Worm (Caenorhabditis elegans) whole organism, early embryonic: ENCODE results near the gene C09E8.1.

Experiments used
- B0310.2 ChIP-seq: sonication (generic microtip); optimal IDR thresholded peaks from 2 replicates; lab custom pipeline; 2016; ENCODE audit warnings: mild to moderate bottlenecking, missing genetic modification characterization, missing compliant biosample characterization
- F13C5.2 ChIP-seq: sonication (generic microtip); optimal IDR thresholded peaks from 2 replicates; lab custom pipeline; 2017; ENCODE audit warnings: mild to moderate bottlenecking, missing genetic modification characterization, inconsistent platforms, missing compliant biosample characterization
- aly-1 ChIP-seq: sonication (generic microtip); optimal IDR thresholded peaks from 2 replicates; lab custom pipeline; 2016; ENCODE audit warnings: missing genetic modification characterization, missing compliant biosample characterization
- ama-1 ChIP-seq: fragments of 150-350 bp; optimal IDR thresholded peaks from 2 replicates; lab custom pipeline; 2014
- ceh-13 ChIP-seq: fragments of 200-800 bp; sonication (Bioruptor generic); optimal IDR thresholded peaks from 2 replicates; lab custom pipeline; 2018; ENCODE audit warnings: mild to moderate bottlenecking, missing genetic modification characterization, missing compliant biosample characterization
- ceh-36 ChIP-seq: sonication (generic microtip); optimal IDR thresholded peaks from 2 replicates; lab custom pipeline; 2016; ENCODE audit warnings: missing genetic modification characterization, inconsistent platforms, missing compliant biosample characterization
- ets-7 ChIP-seq: sonication (generic microtip); optimal IDR thresholded peaks from 2 replicates; lab custom pipeline; 2016; ENCODE audit warnings: missing genotype, missing genetic modification characterization, missing compliant biosample characterization
- flt-1 ChIP-seq: fragments of 200-800 bp; sonication (Bioruptor generic); IDR thresholded peaks from 2 replicates; pipeline ENCODE4 v1.3.6; 2022; ENCODE audit warnings: missing genetic modification characterization, missing compliant biosample characterization
- hmbx-1 ChIP-seq: sonication (generic microtip); optimal IDR thresholded peaks from 2 replicates; lab custom pipeline; 2016; ENCODE audit warnings: mild to moderate bottlenecking, missing genetic modification characterization, missing compliant biosample characterization
- hmg-4 ChIP-seq: fragments of 200-800 bp; sonication (Bioruptor generic); optimal IDR thresholded peaks from 2 replicates; lab custom pipeline; 2018; ENCODE audit warnings: mild to moderate bottlenecking, missing genetic modification characterization, missing compliant biosample characterization
- hnd-1 ChIP-seq: sonication (generic microtip); optimal IDR thresholded peaks from 2 replicates; lab custom pipeline; 2016; ENCODE audit warnings: missing genetic modification characterization, missing compliant biosample characterization
- pes-1 ChIP-seq: fragments of 200-800 bp; sonication (Bioruptor generic); IDR thresholded peaks from 2 replicates; pipeline ENCODE4 v1.3.6; 2022; ENCODE audit warnings: missing genetic modification reagents, missing genetic modification characterization, missing compliant biosample characterization
- scrt-1 ChIP-seq: fragments of 200-800 bp; sonication (Bioruptor generic); IDR thresholded peaks from 2 replicates; pipeline ENCODE4 v1.3.6; 2022; ENCODE audit warnings: missing genetic modification characterization, missing compliant biosample characterization
- sea-1 ChIP-seq: fragments of 200-800 bp; sonication (Bioruptor generic); conservative IDR thresholded peaks from 2 replicates; pipeline ENCODE4 v1.3.6; 2022; ENCODE audit warnings: missing genetic modification characterization, missing compliant biosample characterization
- tbx-11 ChIP-seq: fragments of 200-800 bp; sonication (Bioruptor generic); IDR thresholded peaks from 2 replicates; pipeline ENCODE4 v1.3.6; 2022; ENCODE audit warnings: missing genetic modification characterization, missing compliant biosample characterization
- tbx-37 ChIP-seq: fragments of 200-800 bp; sonication (Bioruptor generic); conservative IDR thresholded peaks from 2 replicates; pipeline ENCODE4 v1.3.6; 2022; ENCODE audit warnings: missing genetic modification reagents, missing genetic modification characterization, missing compliant biosample characterization
- tra-4 ChIP-seq: sonication (generic microtip); optimal IDR thresholded peaks from 2 replicates; lab custom pipeline; 2017; ENCODE audit warnings: missing genetic modification characterization, missing compliant biosample characterization

Gene C09E8.1

ce11 chrII:556185-556584 is at the start of gene C09E8.1, which contains the start of gene C09E8.6:
Gene C09E8.1 (plus strand): TSS chrII:556485.
Gene C09E8.6 (plus strand): TSS chrII:556497.
- TF ChIP-seq sea-1 (GFP tag; lab: Robert Waterston, UW) (no peak), flt-1 (GFP tag; lab: Robert Waterston, UW) (no peak), hmbx-1 (tag; lab: Kevin White, UChicago) (no peak), B0310.2 (tag; lab: Kevin White, UChicago) (no peak), hmg-4 (no peak), tbx-37 (GFP tag; lab: Robert Waterston, UW) (no peak), aly-1 (tag; lab: Kevin White, UChicago) (no peak), hnd-1 (no peak), ceh-13 (GFP tag; lab: Kevin White, UChicago) (no peak)

ce11 chrII:508603-509002 is 47.7 kb upstream of the C09E8.1 start:
- no peak for TF ChIP-seq aly-1 (tag; lab: Kevin White, UChicago)
- TF ChIP-seq sea-1 (GFP tag; lab: Robert Waterston, UW) = no peak
- TF ChIP-seq pes-1 (GFP tag; lab: Robert Waterston, UW) = no peak
- no peak for TF ChIP-seq tbx-11
- TF ChIP-seq ets-7 (tag; lab: Kevin White, UChicago) = no peak
- no peak for TF ChIP-seq F13C5.2 (tag; lab: Kevin White, UChicago)
- TF ChIP-seq B0310.2 (tag; lab: Kevin White, UChicago) = no peak
- no peak for TF ChIP-seq tra-4 (tag; lab: Kevin White, UChicago)
- no peak for TF ChIP-seq ama-1 (lab: Kevin White, UChicago)
- no peak for TF ChIP-seq hmg-4
- no peak for TF ChIP-seq ceh-36 (tag; lab: Kevin White, UChicago)
- TF ChIP-seq hnd-1 = no peak
- TF ChIP-seq ceh-13 (GFP tag; lab: Kevin White, UChicago) = no peak

ce11 chrII:509230-509629 is 47.1 kb upstream of the C09E8.1 start, which contains the start of gene srh-105:
Gene srh-105 (minus strand): TSS chrII:509330.
- TF ChIP-seq tra-4 (tag; lab: Kevin White, UChicago) (no peak), F13C5.2 (tag; lab: Kevin White, UChicago) (no peak), ama-1 (lab: Kevin White, UChicago) (no peak), hnd-1 (no peak), aly-1 (tag; lab: Kevin White, UChicago) (no peak)

- TF ChIP-seq pes-1 (GFP tag; lab: Robert Waterston, UW) (no peak), hmbx-1 (tag; lab: Kevin White, UChicago) (no peak), F13C5.2 (tag; lab: Kevin White, UChicago) (no peak), tbx-11 (no peak), tra-4 (tag; lab: Kevin White, UChicago) (no peak), hnd-1 (no peak), tbx-37 (GFP tag; lab: Robert Waterston, UW) (no peak), scrt-1 (no peak), ets-7 (tag; lab: Kevin White, UChicago) (no peak), ceh-13 (GFP tag; lab: Kevin White, UChicago) (no peak)
These were observed 44.3 kb upstream of the C09E8.1 start for ce11 chrII:511968-512367.

- no peak for TF ChIP-seq B0310.2 (tag; lab: Kevin White, UChicago)
- no peak for TF ChIP-seq tbx-11
- no peak for TF ChIP-seq hmbx-1 (tag; lab: Kevin White, UChicago)
- TF ChIP-seq flt-1 (GFP tag; lab: Robert Waterston, UW) = no peak
- TF ChIP-seq hmg-4 = no peak
- TF ChIP-seq scrt-1 = no peak
- TF ChIP-seq ceh-36 (tag; lab: Kevin White, UChicago) = no peak
These were observed 43.7 kb upstream of the C09E8.1 start for ce11 chrII:512630-513029.

ce11 chrII:515765-516164 is 40.5 kb upstream of the C09E8.1 start, which contains the start of gene mab-9:
Gene mab-9 (plus strand): TSS chrII:516024.
- TF ChIP-seq tbx-11 = no peak
- no peak for TF ChIP-seq B0310.2 (tag; lab: Kevin White, UChicago)
- TF ChIP-seq ceh-36 (tag; lab: Kevin White, UChicago) = no peak
- TF ChIP-seq F13C5.2 (tag; lab: Kevin White, UChicago) = no peak
- no peak for TF ChIP-seq aly-1 (tag; lab: Kevin White, UChicago)
- no peak for TF ChIP-seq flt-1 (GFP tag; lab: Robert Waterston, UW)

ce11 chrII:521720-522119 is 34.6 kb upstream of the C09E8.1 start:
- no peak for TF ChIP-seq scrt-1
- no peak for TF ChIP-seq flt-1 (GFP tag; lab: Robert Waterston, UW)

- TF ChIP-seq F13C5.2 (tag; lab: Kevin White, UChicago) (no peak), hnd-1 (no peak), ceh-36 (tag; lab: Kevin White, UChicago) (no peak), hmbx-1 (tag; lab: Kevin White, UChicago) (no peak), scrt-1 (no peak), pes-1 (GFP tag; lab: Robert Waterston, UW) (no peak), sea-1 (GFP tag; lab: Robert Waterston, UW) (no peak), ets-7 (tag; lab: Kevin White, UChicago) (no peak), aly-1 (tag; lab: Kevin White, UChicago) (no peak), ceh-13 (GFP tag; lab: Kevin White, UChicago) (no peak), ama-1 (lab: Kevin White, UChicago) (no peak), tbx-37 (GFP tag; lab: Robert Waterston, UW) (no peak), B0310.2 (tag; lab: Kevin White, UChicago) (no peak), hmg-4 (no peak)
These were observed 34.0 kb upstream of the C09E8.1 start, which contains the start of gene slc-36.2 for ce11 chrII:522302-522701. Gene slc-36.2 (plus strand): TSS chrII:522602.
